Fruit fly (Drosophila melanogaster) Kc167 (cell line): Measurements from ENCODE around the gene rempA.

ENCODE experiments used
- Myc ChIP-seq: fragments of >200 bp; optimal IDR thresholded peaks from 2 replicates; lab custom pipeline; 2017; ENCODE audit warnings: missing external identifiers
- Sin3A ChIP-seq: fragments of >200 bp; optimal IDR thresholded peaks from 2 replicates; lab custom pipeline; 2018; ENCODE audit warnings: missing external identifiers
- h ChIP-seq: fragments of >200 bp; optimal IDR thresholded peaks from 3 replicates; lab custom pipeline; 2018; ENCODE audit warnings: missing external identifiers
- insv ChIP-seq: fragments of >200 bp; optimal IDR thresholded peaks from 3 replicates; lab custom pipeline; 2018; ENCODE audit warnings: missing external identifiers
- psq ChIP-seq: fragments of >200 bp; optimal IDR thresholded peaks from 2 replicates; lab custom pipeline; 2017; ENCODE audit warnings: missing external identifiers
- ttk ChIP-seq: sonication (Bioruptor generic); optimal IDR thresholded peaks from 2 replicates; lab custom pipeline; 2017; ENCODE audit warnings: missing external identifiers

- TF ChIP-seq h (lab: Kevin White, UChicago) (no peak), psq (lab: Kevin White, UChicago) (no peak), ttk (lab: Kevin White, UChicago) (no peak), insv (lab: Kevin White, UChicago) (no peak), Myc (lab: Kevin White, UChicago) (no peak), Sin3A (lab: Kevin White, UChicago) (no peak)
Observed at dm6 chr2L:507169-507568, 52.9 kb downstream of the rempA start.
